Fruit fly (Drosophila melanogaster) whole organism: ENCODE measurements around the gene Kah.

ENCODE experiments used
- EcR ChIP-seq, 2 experiments: fragments of >200 bp; optimal IDR thresholded peaks; 2 replicates each; lab custom pipeline; 2017; ENCODE audit warnings: missing biosample characterization in 2 of 2, missing genetic modification characterization in 2 of 2, missing genetic modification reagents in 2 of 2
- pan ChIP-seq: fragments of >200 bp; optimal IDR thresholded peaks from 2 replicates; lab custom pipeline; 2017
- psq ChIP-seq: fragments of >200 bp; optimal IDR thresholded peaks from 2 replicates; lab custom pipeline; 2017
- usp ChIP-seq: fragments of >200 bp; optimal IDR thresholded peaks from 2 replicates; lab custom pipeline; 2017; ENCODE audit warnings: missing biosample characterization, missing genetic modification characterization, mixed read lengths

DNA sequence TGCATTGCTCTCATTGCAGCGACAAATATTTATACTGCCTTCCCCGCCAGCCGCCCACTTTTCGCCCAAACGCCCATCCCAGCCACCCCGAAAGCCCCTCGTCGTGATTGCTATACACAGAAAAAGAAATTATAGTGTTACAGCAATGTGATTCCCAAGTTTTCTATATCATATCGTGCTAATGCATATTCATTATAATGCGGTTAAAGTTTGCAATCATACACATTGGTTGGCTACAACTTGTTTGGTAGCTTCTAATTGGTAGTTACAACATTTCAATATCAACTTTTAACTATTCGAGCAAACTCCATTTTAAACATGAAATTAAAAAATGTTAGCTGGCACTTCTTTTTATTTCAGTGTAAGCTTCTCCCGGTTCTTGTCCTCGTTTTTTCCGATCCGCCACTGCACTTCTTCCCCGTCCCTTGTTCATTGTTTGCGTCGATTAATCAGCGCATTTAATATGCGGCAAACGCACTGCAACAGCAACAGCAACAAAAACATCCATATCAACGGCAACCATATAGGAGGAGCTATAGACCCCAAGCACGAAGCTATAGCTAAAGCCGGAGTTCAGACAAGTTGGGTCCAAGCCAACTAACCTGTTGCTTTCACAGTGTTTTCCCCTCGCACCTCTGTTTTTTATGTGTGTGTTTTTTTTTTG lies 23.0 kb downstream of the Kah start:
- TF ChIP-seq pan (lab: Kevin White, UChicago) (no peak), EcR (GFP tag; optimal IDR thresholded peaks at IDR 0.05; lab: Kevin White, UChicago) (no peak), usp (no peak), psq (lab: Kevin White, UChicago) (no peak)
